Worm (Caenorhabditis elegans): ENCODE measurements around the gene dnj-23.

The dnj-23 gene

ce11 chrII:9099017-9099416, 9.4 kb downstream of the dnj-23 start, which contains the start of gene T24H10.1 (continued):
- no peak for TF ChIP-seq ZK546.5 (tag; optimal IDR thresholded peaks at IDR 0.05)
- peak; percentile 30 for TF ChIP-seq elt-2 (tag; optimal IDR thresholded peaks at IDR 0.05)
- TF ChIP-seq fkh-2 (tag; optimal IDR thresholded peaks at IDR 0.05) = no peak
- peak; percentile 67 for TF ChIP-seq lin-15B (tag; optimal IDR thresholded peaks at IDR 0.05)
- TF ChIP-seq elt-3 (tag; optimal IDR thresholded peaks at IDR 0.05) = no peak
- TF ChIP-seq jun-1 (tag; optimal IDR thresholded peaks at IDR 0.05) = no peak
- TF ChIP-seq nhr-76 (tag; optimal IDR thresholded peaks at IDR 0.05) = no peak
- no peak for TF ChIP-seq fos-1 (tag; optimal IDR thresholded peaks at IDR 0.05)
- peak; percentile 14 for TF ChIP-seq lsy-12 (tag; optimal IDR thresholded peaks at IDR 0.05)
- no peak for TF ChIP-seq ceh-9 (tag; optimal IDR thresholded peaks at IDR 0.05)
- TF ChIP-seq egl-5 (tag; optimal IDR thresholded peaks at IDR 0.05) = no peak
- TF ChIP-seq nhr-237 (tag; optimal IDR thresholded peaks at IDR 0.05) = no peak
- TF ChIP-seq ama-1 (optimal IDR thresholded peaks at IDR 0.05) = no peak
- no peak for TF ChIP-seq zag-1 (tag; optimal IDR thresholded peaks at IDR 0.05)
- TF ChIP-seq mdl-1 (tag; optimal IDR thresholded peaks at IDR 0.05) = no peak
- peak; percentile 55 for TF ChIP-seq tbx-2 (tag; optimal IDR thresholded peaks at IDR 0.05)
- TF ChIP-seq pha-4 (tag; optimal IDR thresholded peaks at IDR 0.05) = peak; percentile 72

- TF ChIP-seq sea-2 (GFP tag; optimal IDR thresholded peaks at IDR 0.05) = no peak
- TF ChIP-seq eor-1 (tag; optimal IDR thresholded peaks at IDR 0.05) = no peak
- TF ChIP-seq nhr-237 (tag; optimal IDR thresholded peaks at IDR 0.05) = no peak
- no peak for TF ChIP-seq ceh-28 (tag; optimal IDR thresholded peaks at IDR 0.05)
- TF ChIP-seq daf-12 (tag; optimal IDR thresholded peaks at IDR 0.05) = no peak
- TF ChIP-seq pqm-1 (tag; optimal IDR thresholded peaks at IDR 0.05) = no peak
- no peak for TF ChIP-seq ZK546.5 (tag; optimal IDR thresholded peaks at IDR 0.05)
These were observed 9.9 kb downstream of the dnj-23 start, which contains the start of gene clh-5 for ce11 chrII:9098505-9098904. Gene clh-5, minus strand, starts transcription at chrII:9098605.

DNA sequence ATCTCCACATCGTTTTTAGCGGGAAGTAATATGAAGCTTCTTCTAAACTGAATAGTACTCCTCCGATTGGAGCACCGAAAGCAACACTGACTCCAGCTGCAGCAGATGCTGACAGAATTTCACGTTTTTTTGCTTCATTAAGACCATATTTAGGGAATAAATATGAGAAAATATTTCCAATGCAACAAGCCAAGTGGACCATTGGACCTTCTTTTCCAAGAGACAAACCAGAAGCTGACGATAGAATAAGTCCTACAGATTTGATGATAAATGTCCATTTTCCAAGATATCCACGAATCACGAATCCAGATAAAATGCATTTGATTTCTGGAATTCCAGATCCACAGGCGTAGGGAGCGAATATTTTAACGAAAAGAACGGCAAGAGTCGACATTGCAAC, 11.1 kb downstream of the dnj-23 start:
- TF ChIP-seq unc-39 (tag; optimal IDR thresholded peaks at IDR 0.05) (no peak), lin-15B (tag; optimal IDR thresholded peaks at IDR 0.05) (no peak), nhr-77 (tag; optimal IDR thresholded peaks at IDR 0.05) (no peak), daf-12 (tag; optimal IDR thresholded peaks at IDR 0.05) (no peak), nhr-76 (tag; optimal IDR thresholded peaks at IDR 0.05) (no peak), lsy-12 (tag; optimal IDR thresholded peaks at IDR 0.05) (no peak), eor-1 (tag; optimal IDR thresholded peaks at IDR 0.05) (no peak), fos-1 (tag; optimal IDR thresholded peaks at IDR 0.05) (no peak), ama-1 (optimal IDR thresholded peaks at IDR 0.05) (no peak), fkh-10 (GFP tag; optimal IDR thresholded peaks at IDR 0.05) (no peak), elt-1 (tag; optimal IDR thresholded peaks at IDR 0.05) (no peak), hmg-11 (tag; optimal IDR thresholded peaks at IDR 0.05) (no peak), ztf-4 (tag; optimal IDR thresholded peaks at IDR 0.05) (no peak), ZK546.5 (tag; optimal IDR thresholded peaks at IDR 0.05) (no peak), ztf-11 (tag; optimal IDR thresholded peaks at IDR 0.05) (no peak), nhr-43 (tag; optimal IDR thresholded peaks at IDR 0.05; ENCODE audit: poor library complexity, severe bottlenecking) (no peak), mdl-1 (tag; optimal IDR thresholded peaks at IDR 0.05) (no peak)

DNA sequence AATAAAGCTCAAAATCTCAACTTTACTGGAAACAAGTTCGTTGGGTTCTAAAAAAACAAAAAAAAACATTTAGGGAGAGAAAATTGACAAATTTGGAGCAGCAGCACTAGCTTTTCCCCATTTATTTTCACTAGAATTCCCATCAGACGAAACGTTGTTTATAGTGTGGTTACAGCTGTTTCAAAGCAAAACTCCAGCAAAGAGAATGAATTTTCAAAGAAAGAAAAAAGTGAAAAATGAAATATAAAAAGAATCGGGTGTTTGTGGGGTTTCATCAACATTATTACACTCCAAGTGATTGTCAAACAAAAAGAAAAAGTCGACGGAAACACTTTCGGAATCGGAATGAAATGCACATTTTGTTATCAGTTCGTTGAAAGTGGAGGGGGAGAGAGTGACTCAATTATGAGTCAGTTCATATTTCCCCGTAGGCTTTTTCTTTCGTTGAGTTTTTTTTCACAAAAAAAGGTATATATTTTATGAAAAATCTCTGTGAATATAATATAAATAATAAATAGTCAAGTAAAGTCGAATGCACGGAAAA, 14.1 kb downstream of the dnj-23 start:
- peak; percentile 27 for TF ChIP-seq pha-4 (tag; optimal IDR thresholded peaks at IDR 0.05)
- peak; percentile 52 for TF ChIP-seq pqm-1 (tag; optimal IDR thresholded peaks at IDR 0.05)
- no peak for TF ChIP-seq fkh-10 (GFP tag; optimal IDR thresholded peaks at IDR 0.05)
- no peak for TF ChIP-seq ztf-4 (tag; optimal IDR thresholded peaks at IDR 0.05)
- no peak for TF ChIP-seq nhr-28 (tag; optimal IDR thresholded peaks at IDR 0.05)
- TF ChIP-seq elt-2 (tag; optimal IDR thresholded peaks at IDR 0.05) = peak; percentile 49

DNA sequence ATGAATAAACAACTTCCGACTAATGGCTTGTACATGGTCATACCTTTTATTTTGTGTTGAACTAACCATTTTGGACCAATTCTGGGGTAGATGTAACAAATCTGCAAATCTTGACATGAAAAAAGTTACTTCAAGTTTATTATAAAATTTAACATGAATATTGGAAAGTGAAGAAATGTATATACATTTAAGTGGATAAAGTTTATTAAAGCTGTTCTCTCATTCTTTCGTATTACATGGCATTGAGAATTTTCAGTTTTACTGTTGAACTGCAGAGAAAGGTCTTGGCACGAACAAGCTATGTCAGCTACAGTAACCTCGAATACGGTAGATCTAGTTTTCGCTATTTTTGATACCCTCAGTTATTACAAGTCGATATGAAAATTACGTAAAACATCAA, 14.8 kb downstream of the dnj-23 start, which contains the start of gene C07H4.1:
Gene C07H4.1, minus strand, starts transcription at position 101 of the 400 bp plus-strand sequence.
- TF ChIP-seq nhr-12 (tag; optimal IDR thresholded peaks at IDR 0.05) = no peak
- TF ChIP-seq fkh-10 (GFP tag; optimal IDR thresholded peaks at IDR 0.05) = no peak
- TF ChIP-seq R02D3.7 (tag; optimal IDR thresholded peaks at IDR 0.05) = no peak
- TF ChIP-seq hmg-11 (tag; optimal IDR thresholded peaks at IDR 0.05) = no peak
- TF ChIP-seq sea-2 (GFP tag; optimal IDR thresholded peaks at IDR 0.05) = no peak
- TF ChIP-seq jun-1 (tag; optimal IDR thresholded peaks at IDR 0.05) = no peak
- no peak for TF ChIP-seq elt-2 (tag; optimal IDR thresholded peaks at IDR 0.05)

All from whole organism, L3 larva.